Fruit fly (Drosophila melanogaster) whole organism, embryonic: ENCODE data around the gene CG17982.

Experiments
- Ada2b ChIP-seq: fragments of 200-800 bp; sonication (Bioruptor generic); IDR thresholded peaks from 2 replicates; pipeline ENCODE4 v1.3.6; 2022; ENCODE audit warnings: missing biosample characterization, missing genetic modification characterization
- B-H1 ChIP-seq: fragments of 200-800 bp; sonication (Bioruptor generic); IDR thresholded peaks from 3 replicates; pipeline ENCODE4 v1.3.6; 2022; ENCODE audit warnings: missing biosample characterization, missing genetic modification characterization
- CG10959 ChIP-seq: fragments of 200-800 bp; sonication (Bioruptor generic); IDR thresholded peaks from 2 replicates; pipeline ENCODE4 v1.3.6; 2022; ENCODE audit warnings: missing biosample characterization, missing genetic modification characterization
- CG11247 ChIP-seq: fragments of 200-800 bp; sonication (Bioruptor generic); IDR thresholded peaks from 2 replicates; pipeline ENCODE4 v1.3.6; 2022; ENCODE audit warnings: missing biosample characterization, missing genetic modification characterization
- CG13123 ChIP-seq: fragments of 200-800 bp; sonication (Bioruptor generic); optimal IDR thresholded peaks from 2 replicates; lab custom pipeline; 2016; ENCODE audit warnings: missing biosample characterization, missing genetic modification characterization
- CG13624 ChIP-seq: fragments of 200-800 bp; sonication (Bioruptor generic); optimal IDR thresholded peaks from 2 replicates; lab custom pipeline; 2016; ENCODE audit warnings: missing biosample characterization, missing genetic modification characterization
- CG1602 ChIP-seq: fragments of 200-800 bp; sonication (Bioruptor generic); optimal IDR thresholded peaks from 3 replicates; lab custom pipeline; 2016; ENCODE audit warnings: missing biosample characterization, missing genetic modification characterization
- CG16863 ChIP-seq: fragments of 200-800 bp; sonication (Bioruptor generic); optimal IDR thresholded peaks from 3 replicates; lab custom pipeline; 2016; ENCODE audit warnings: missing biosample characterization, missing genetic modification characterization
- CG18764 ChIP-seq: fragments of 200-800 bp; sonication (Bioruptor generic); optimal IDR thresholded peaks from 3 replicates; lab custom pipeline; 2016; ENCODE audit warnings: missing biosample characterization, missing genetic modification characterization
- CG2116 ChIP-seq: fragments of 200-800 bp; sonication (Bioruptor generic); optimal IDR thresholded peaks from 3 replicates; lab custom pipeline; 2018; ENCODE audit warnings: missing biosample characterization, mild to moderate bottlenecking, missing genetic modification characterization
- CG3163 ChIP-seq: fragments of 200-800 bp; sonication (Bioruptor generic); optimal IDR thresholded peaks from 3 replicates; lab custom pipeline; 2016; ENCODE audit warnings: missing biosample characterization, missing genetic modification characterization
- CG3726 ChIP-seq: fragments of 200-800 bp; sonication (Bioruptor generic); IDR thresholded peaks from 3 replicates; pipeline ENCODE4, ENCODE4 v1.3.6; 2022; ENCODE audit warnings: missing biosample characterization, missing genetic modification characterization
- CG4282 ChIP-seq: fragments of 200-800 bp; sonication (Bioruptor generic); optimal IDR thresholded peaks from 2 replicates; lab custom pipeline; 2016; ENCODE audit warnings: missing biosample characterization, missing genetic modification characterization
- CG4854 ChIP-seq: fragments of 200-800 bp; sonication (Bioruptor generic); optimal IDR thresholded peaks from 2 replicates; lab custom pipeline; 2016; ENCODE audit warnings: missing biosample characterization, missing genetic modification characterization, inconsistent platforms
- CG6254 ChIP-seq: fragments of 200-800 bp; sonication (Bioruptor generic); optimal IDR thresholded peaks from 3 replicates; lab custom pipeline; 2017; ENCODE audit warnings: mild to moderate bottlenecking, missing biosample characterization, missing genetic modification reagents, missing genetic modification characterization
- CG6765 ChIP-seq: fragments of 200-800 bp; sonication (Bioruptor generic); optimal IDR thresholded peaks from 3 replicates; lab custom pipeline; 2017; ENCODE audit warnings: missing biosample characterization, mild to moderate bottlenecking, missing genetic modification characterization
- CG7786 ChIP-seq: fragments of 200-800 bp; sonication (Bioruptor generic); optimal IDR thresholded peaks from 2 replicates; lab custom pipeline; 2016; ENCODE audit warnings: missing biosample characterization, missing genetic modification characterization
- CG7987 ChIP-seq: fragments of 200-800 bp; sonication (Bioruptor generic); optimal IDR thresholded peaks from 2 replicates; lab custom pipeline; 2018; ENCODE audit warnings: missing biosample characterization, mild to moderate bottlenecking, missing genetic modification characterization, moderate library complexity
- CG8290 ChIP-seq, 3 experiments: fragments of 200-800 bp; sonication (Bioruptor generic); optimal IDR thresholded peaks; 2 replicates each; lab custom pipeline; 2016 to 2019; ENCODE audit warnings: missing biosample characterization in 3 of 3, missing genetic modification characterization in 3 of 3, mild to moderate bottlenecking in 2 of 3, moderate library complexity in 1 of 3
- CG8388 ChIP-seq: fragments of 200-800 bp; sonication (Bioruptor generic); optimal IDR thresholded peaks from 2 replicates; lab custom pipeline; 2019; ENCODE audit warnings: missing biosample characterization, mild to moderate bottlenecking, missing genetic modification characterization, moderate library complexity
- CTCF ChIP-seq: fragments of 200-800 bp; sonication (Bioruptor generic); optimal IDR thresholded peaks from 2 replicates; lab custom pipeline; 2017; ENCODE audit warnings: missing biosample characterization, mild to moderate bottlenecking, missing genetic modification characterization, moderate library complexity
- CkIIα-i1 ChIP-seq: fragments of 200-800 bp; sonication (Bioruptor generic); IDR thresholded peaks from 2 replicates; pipeline ENCODE4 v1.3.6; 2022; ENCODE audit warnings: missing biosample characterization, missing genetic modification characterization
- CrebB ChIP-seq: fragments of 200-800 bp; sonication (Bioruptor generic); optimal IDR thresholded peaks from 3 replicates; lab custom pipeline; 2018; ENCODE audit warnings: missing biosample characterization, mild to moderate bottlenecking, missing genetic modification characterization
- Deaf1 ChIP-seq: fragments of 200-800 bp; optimal IDR thresholded peaks from 3 replicates; lab custom pipeline; 2019; ENCODE audit warnings: missing biosample characterization, mild to moderate bottlenecking, missing genetic modification characterization, moderate library complexity
- Dll ChIP-seq: fragments of 200-800 bp; sonication (Bioruptor generic); IDR thresholded peaks from 4 replicates; pipeline ENCODE4 v1.3.6; 2022; ENCODE audit warnings: missing biosample characterization, missing genetic modification characterization; ENCODE audit not compliant: partially characterized antibody
- Drgx ChIP-seq: fragments of 200-800 bp; sonication (Bioruptor generic); IDR thresholded peaks from 2 replicates; pipeline ENCODE4 v1.3.6; 2022; ENCODE audit warnings: missing biosample characterization, missing genetic modification characterization
- Gug ChIP-seq: fragments of 200-800 bp; sonication (Bioruptor generic); IDR thresholded peaks from 4 replicates; pipeline ENCODE4 v1.3.6; 2022; ENCODE audit warnings: missing biosample characterization, missing genetic modification characterization
- HLH3B ChIP-seq: fragments of 200-800 bp; sonication (Bioruptor generic); IDR thresholded peaks from 2 replicates; pipeline ENCODE4 v1.3.6; 2022; ENCODE audit warnings: missing biosample characterization, missing genetic modification characterization
- Hr51 ChIP-seq, 2 experiments: fragments of 200-800 bp; sonication (Bioruptor generic); optimal IDR thresholded peaks; 2 replicates in 1 of 2; 3 replicates in 1 of 2; lab custom pipeline; 2016 to 2018; ENCODE audit warnings: missing biosample characterization in 2 of 2, missing genetic modification characterization in 2 of 2, mild to moderate bottlenecking in 1 of 2, moderate library complexity in 1 of 2
- Hsf ChIP-seq: fragments of 200-800 bp; sonication (Bioruptor generic); optimal IDR thresholded peaks from 3 replicates; lab custom pipeline; 2016; ENCODE audit warnings: missing biosample characterization, missing genetic modification characterization
- MBD-R2 ChIP-seq: fragments of 200-800 bp; sonication (Bioruptor generic); IDR thresholded peaks from 2 replicates; pipeline ENCODE4 v1.3.6; 2022; ENCODE audit warnings: missing biosample characterization, missing genetic modification characterization
- MTF-1 ChIP-seq: fragments of 200-800 bp; sonication (Bioruptor generic); optimal IDR thresholded peaks from 2 replicates; lab custom pipeline; 2018; ENCODE audit warnings: missing biosample characterization, mild to moderate bottlenecking, missing genetic modification characterization, borderline replicate concordance
- Poxn ChIP-seq: fragments of 200-800 bp; sonication (Bioruptor generic); IDR thresholded peaks from 2 replicates; pipeline ENCODE4 v1.3.6; 2022; ENCODE audit warnings: missing biosample characterization, missing genetic modification characterization
- Xbp1 ChIP-seq: fragments of 200-800 bp; sonication (Bioruptor generic); optimal IDR thresholded peaks from 3 replicates; lab custom pipeline; 2016; ENCODE audit warnings: missing biosample characterization, mild to moderate bottlenecking, missing genetic modification characterization
- br ChIP-seq: fragments of >200 bp; optimal IDR thresholded peaks from 2 replicates; lab custom pipeline; 2017
- cato ChIP-seq: fragments of 200-800 bp; sonication (Bioruptor generic); optimal IDR thresholded peaks from 2 replicates; lab custom pipeline; 2016; ENCODE audit warnings: missing biosample characterization, missing genetic modification characterization, borderline replicate concordance
- cwo ChIP-seq: fragments of 200-800 bp; sonication (Bioruptor generic); optimal IDR thresholded peaks from 3 replicates; lab custom pipeline; 2017; ENCODE audit warnings: missing biosample characterization, missing genetic modification characterization, mild to moderate bottlenecking, moderate library complexity, missing genetic modification reagents
- da ChIP-seq: fragments of 200-800 bp; sonication (Bioruptor generic); optimal IDR thresholded peaks from 2 replicates; lab custom pipeline; 2016; ENCODE audit warnings: missing biosample characterization, missing genetic modification characterization
- dmrt99B ChIP-seq: fragments of 200-800 bp; sonication (Bioruptor generic); optimal IDR thresholded peaks from 2 replicates; lab custom pipeline; 2018; ENCODE audit warnings: missing biosample characterization, mild to moderate bottlenecking, missing genetic modification characterization, moderate library complexity
- dpn ChIP-seq, 2 experiments: fragments of 200-800 bp; sonication (Bioruptor generic); optimal IDR thresholded peaks; 3 replicates each; lab custom pipeline; 2016; ENCODE audit warnings: missing biosample characterization in 2 of 2, missing genetic modification characterization in 2 of 2
- esg ChIP-seq: fragments of 200-800 bp; sonication (Bioruptor generic); conservative IDR thresholded peaks from 2 replicates; pipeline ENCODE4 v1.3.6; 2022; ENCODE audit warnings: missing biosample characterization, missing genetic modification characterization
- gfzf ChIP-seq: fragments of 200-800 bp; sonication (Bioruptor generic); optimal IDR thresholded peaks from 2 replicates; lab custom pipeline; 2016; ENCODE audit warnings: missing biosample characterization, mild to moderate bottlenecking, missing genetic modification characterization, moderate library complexity
- hbn ChIP-seq: fragments of 200-800 bp; sonication (Bioruptor generic); IDR thresholded peaks from 2 replicates; pipeline ENCODE4 v1.3.6; 2022; ENCODE audit warnings: missing biosample characterization, missing genetic modification characterization; ENCODE audit not compliant: partially characterized antibody
- inv ChIP-seq: fragments of 200-800 bp; sonication (Bioruptor generic); IDR thresholded peaks from 2 replicates; pipeline ENCODE4 v1.3.6; 2022; ENCODE audit warnings: missing biosample characterization, missing genetic modification characterization; ENCODE audit not compliant: partially characterized antibody
- odd ChIP-seq: fragments of 200-800 bp; sonication (Bioruptor generic); optimal IDR thresholded peaks from 2 replicates; lab custom pipeline; 2017; ENCODE audit warnings: missing biosample characterization, mild to moderate bottlenecking, missing genetic modification characterization
- pan ChIP-seq, 4 experiments: fragments of >200 bp in 3 of 4; fragments of 200-800 bp in 1 of 4; sonication (Bioruptor generic) in 1 of 4; optimal IDR thresholded peaks in 3 of 4; IDR thresholded peaks in 1 of 4; 2 replicates each; pipeline versions ENCODE4 v1.3.6 to Lab custom; 2017 to 2022; ENCODE audit warnings: missing biosample characterization in 2 of 4, missing genetic modification characterization in 2 of 4, mixed read lengths in 1 of 4
- scrt ChIP-seq: fragments of 200-800 bp; sonication (Bioruptor generic); optimal IDR thresholded peaks from 2 replicates; lab custom pipeline; 2018; ENCODE audit warnings: missing biosample characterization, mild to moderate bottlenecking, missing genetic modification characterization, moderate library complexity
- sob ChIP-seq: fragments of 200-800 bp; sonication (Bioruptor generic); IDR thresholded peaks from 2 replicates; pipeline ENCODE4 v1.3.6; 2022; ENCODE audit warnings: missing biosample characterization, missing genetic modification characterization
- sr ChIP-seq: fragments of 200-800 bp; sonication (Bioruptor generic); IDR thresholded peaks from 3 replicates; pipeline ENCODE4 v1.3.6; 2022; ENCODE audit warnings: missing biosample characterization, missing genetic modification characterization
- ssp ChIP-seq: fragments of 200-800 bp; sonication (Bioruptor generic); IDR thresholded peaks from 2 replicates; pipeline ENCODE4 v1.3.6; 2022; ENCODE audit warnings: missing biosample characterization, missing genetic modification characterization
- zfh1 ChIP-seq: fragments of 200-800 bp; sonication (Bioruptor generic); IDR thresholded peaks from 3 replicates; pipeline ENCODE4 v1.3.6; 2022; ENCODE audit warnings: missing biosample characterization, missing genetic modification characterization

The CG17982 gene

DNA sequence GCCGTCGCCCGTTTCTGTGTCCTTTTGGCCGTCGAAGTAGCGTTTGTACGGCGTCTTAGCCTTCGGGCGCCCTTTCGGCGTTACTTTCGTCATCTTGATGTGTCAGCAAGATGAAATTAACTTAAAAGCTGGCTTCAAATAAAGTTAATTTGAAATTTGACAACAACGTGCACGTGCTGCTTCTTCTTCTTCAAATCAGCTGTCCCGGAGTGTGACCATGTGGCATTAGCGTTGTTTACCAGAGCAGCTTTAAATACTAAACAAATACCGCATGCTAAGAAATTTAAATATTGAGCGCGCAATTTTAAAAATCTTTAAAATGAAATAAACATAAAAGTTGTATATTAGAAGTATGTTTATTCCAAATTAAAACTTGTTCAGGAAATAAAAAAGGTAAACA is 22.7 kb downstream of the CG17982 start, which contains the start of gene CG2260 (continued):
- TF ChIP-seq CG7786 (GFP tag; lab: Kevin White, UChicago) (no peak), Dll (GFP tag; lab: Robert Waterston, UW) (0 out of 4 replicates have a peak, but pooled peaks have one; percentile 20), CG10959 (GFP tag; lab: Robert Waterston, UW) (no peak), Ada2b (no peak), da (no peak), MBD-R2 (GFP tag; lab: Robert Waterston, UW) (peak; percentile 77), CG11247 (GFP tag; lab: Robert Waterston, UW) (no peak), zfh1 (GFP tag; lab: Robert Waterston, UW) (no peak), CG18764 (GFP tag; lab: Kevin White, UChicago) (no peak), Gug (GFP tag; lab: Robert Waterston, UW) (no peak), cato (GFP tag; lab: Kevin White, UChicago) (no peak), CG4854 (no peak), CG13624 (GFP tag; lab: Kevin White, UChicago) (no peak), CG2116 (GFP tag; lab: Kevin White, UChicago) (peak; percentile 68), CG1602 (GFP tag; lab: Kevin White, UChicago) (no peak), CG6765 (no peak), br (lab: Kevin White, UChicago) (no peak), hbn (GFP tag; lab: Robert Waterston, UW) (peak; percentile 20; the same call in 1 of the 2 replicates), pan (optimal IDR thresholded peaks at IDR 0.05; lab: Kevin White, UChicago) (no peak), pan (GFP tag; optimal IDR thresholded peaks at IDR 0.05 in 1 of 2, IDR thresholded peaks at IDR 0.05 in 1 of 2) (no peak), inv (GFP tag; lab: Robert Waterston, UW) (no peak), Drgx (GFP tag; lab: Robert Waterston, UW) (no peak), CrebB (tag; lab: Kevin White, UChicago) (no peak), scrt (peak; percentile 20), B-H1 (GFP tag; lab: Robert Waterston, UW) (no peak), CG16863 (GFP tag; lab: Kevin White, UChicago) (no peak), CTCF (GFP tag; lab: Kevin White, UChicago) (no peak), sr (GFP tag; lab: Robert Waterston, UW) (no peak), dpn (GFP tag; optimal IDR thresholded peaks at IDR 0.05; lab: Kevin White, UChicago) (no peak), HLH3B (no peak), CG13123 (GFP tag; lab: Kevin White, UChicago) (no peak), MTF-1 (GFP tag; lab: Kevin White, UChicago) (no peak), Poxn (GFP tag; lab: Robert Waterston, UW) (no peak), ssp (GFP tag; lab: Robert Waterston, UW) (no peak), gfzf (peak; percentile 78), Hsf (GFP tag; lab: Kevin White, UChicago) (no peak), dmrt99B (no peak), sob (no peak), CG8388 (GFP tag; lab: Kevin White, UChicago) (no peak), CG8290 (GFP tag; optimal IDR thresholded peaks at IDR 0.05; lab: Kevin White, UChicago) (no peak), CG8290 (tag; optimal IDR thresholded peaks at IDR 0.05; lab: Kevin White, UChicago) (no peak), CG6254 (no peak), CG7987 (GFP tag; lab: Kevin White, UChicago) (no peak), CG3163 (no peak), esg (GFP tag; lab: Robert Waterston, UW) (no peak), Hr51 (GFP tag; optimal IDR thresholded peaks at IDR 0.05; lab: Kevin White, UChicago) (no peak), cwo (GFP tag; lab: Kevin White, UChicago) (peak; percentile 49), CG3726 (GFP tag; lab: Robert Waterston, UW) (no peak), Xbp1 (GFP tag; lab: Kevin White, UChicago) (no peak), odd (no peak), CG4282 (GFP tag; lab: Kevin White, UChicago) (no peak), CkIIα-i1 (GFP tag; lab: Robert Waterston, UW) (no peak), Deaf1 (tag; lab: Kevin White, UChicago) (no peak)
